Fruit fly (Drosophila melanogaster) whole organism, embryonic: ENCODE data around the gene CG18542.

Experiments used
- Ada2b ChIP-seq: fragments of 200-800 bp; sonication (Bioruptor generic); IDR thresholded peaks from 2 replicates; pipeline ENCODE4 v1.3.6; 2022; ENCODE audit warnings: missing biosample characterization, missing genetic modification characterization
- Aef1 ChIP-seq: fragments of 200-800 bp; sonication (Bioruptor generic); IDR thresholded peaks from 3 replicates; pipeline ENCODE4 v1.3.6; 2022; ENCODE audit warnings: missing biosample characterization, missing genetic modification characterization
- Atf-2 ChIP-seq: fragments of 200-800 bp; sonication (Bioruptor generic); optimal IDR thresholded peaks from 2 replicates; lab custom pipeline; 2016; ENCODE audit warnings: missing biosample characterization, missing genetic modification characterization
- Atf6 ChIP-seq: fragments of 200-800 bp; sonication (Bioruptor generic); IDR thresholded peaks from 2 replicates; pipeline ENCODE4 v1.3.6; 2022; ENCODE audit warnings: missing biosample characterization, missing genetic modification characterization
- CG10321 ChIP-seq: fragments of 200-800 bp; sonication (Bioruptor generic); IDR thresholded peaks from 2 replicates; pipeline ENCODE4 v1.3.6; 2022; ENCODE audit warnings: missing biosample characterization, missing genetic modification characterization
- CG11093 ChIP-seq: fragments of 200-800 bp; sonication (Bioruptor generic); IDR thresholded peaks from 3 replicates; pipeline ENCODE4 v1.3.6; 2022; ENCODE audit warnings: missing biosample characterization, missing genetic modification characterization
- CG11398 ChIP-seq: fragments of 200-800 bp; sonication (Bioruptor generic); optimal IDR thresholded peaks from 2 replicates; lab custom pipeline; 2016; ENCODE audit warnings: missing biosample characterization, missing genetic modification characterization
- CG11723 ChIP-seq: fragments of 200-800 bp; sonication (Bioruptor generic); optimal IDR thresholded peaks from 2 replicates; lab custom pipeline; 2017; ENCODE audit warnings: missing biosample characterization, mild to moderate bottlenecking, missing genetic modification characterization
- CG12219 ChIP-seq: fragments of 200-800 bp; sonication (Bioruptor generic); optimal IDR thresholded peaks from 3 replicates; lab custom pipeline; 2018; ENCODE audit warnings: missing biosample characterization, mild to moderate bottlenecking, missing genetic modification characterization
- CG12769 ChIP-seq: fragments of 200-800 bp; sonication (Bioruptor generic); optimal IDR thresholded peaks from 2 replicates; lab custom pipeline; 2019; ENCODE audit warnings: missing biosample characterization, mild to moderate bottlenecking, missing genetic modification characterization, moderate library complexity
- CG13296 ChIP-seq: fragments of 200-800 bp; sonication (Bioruptor generic); optimal IDR thresholded peaks from 3 replicates; lab custom pipeline; 2018; ENCODE audit warnings: missing biosample characterization, mild to moderate bottlenecking, missing genetic modification characterization
- CG14860 ChIP-seq: fragments of 200-800 bp; sonication (Bioruptor generic); IDR thresholded peaks from 3 replicates; pipeline ENCODE4 v1.3.6; 2022; ENCODE audit warnings: missing biosample characterization, missing genetic modification characterization; ENCODE audit not compliant: partially characterized antibody
- CG14965 ChIP-seq: fragments of 200-800 bp; sonication (Bioruptor generic); optimal IDR thresholded peaks from 2 replicates; lab custom pipeline; 2016; ENCODE audit warnings: missing biosample characterization, missing genetic modification characterization, borderline replicate concordance
- CG15601 ChIP-seq: fragments of 200-800 bp; sonication (Bioruptor generic); optimal IDR thresholded peaks from 3 replicates; lab custom pipeline; 2019; ENCODE audit warnings: missing biosample characterization, mild to moderate bottlenecking, missing genetic modification characterization, moderate library complexity
- CG1647 ChIP-seq: fragments of 200-800 bp; sonication (Bioruptor generic); optimal IDR thresholded peaks from 3 replicates; lab custom pipeline; 2016; ENCODE audit warnings: missing biosample characterization, missing genetic modification characterization
- CG2678 ChIP-seq: fragments of 200-800 bp; sonication (Bioruptor generic); optimal IDR thresholded peaks from 3 replicates; lab custom pipeline; 2019; ENCODE audit warnings: missing biosample characterization, mild to moderate bottlenecking, missing genetic modification characterization, moderate library complexity
- CG2712 ChIP-seq: fragments of 200-800 bp; optimal IDR thresholded peaks from 3 replicates; lab custom pipeline; 2019; ENCODE audit warnings: missing biosample characterization, mild to moderate bottlenecking, missing genetic modification characterization, moderate library complexity
- CG31224 ChIP-seq: fragments of 200-800 bp; sonication (Bioruptor generic); IDR thresholded peaks from 2 replicates; pipeline ENCODE4 v1.3.6; 2022; ENCODE audit warnings: missing biosample characterization, missing genetic modification characterization
- CG32772 ChIP-seq: fragments of 200-800 bp; sonication (Bioruptor generic); IDR thresholded peaks from 2 replicates; pipeline ENCODE4 v1.3.6; 2022; ENCODE audit warnings: missing biosample characterization, missing genetic modification characterization
- CG33557 ChIP-seq: fragments of 200-800 bp; sonication (Bioruptor generic); optimal IDR thresholded peaks from 2 replicates; lab custom pipeline; 2019; ENCODE audit warnings: missing biosample characterization, mild to moderate bottlenecking, missing genetic modification characterization, moderate library complexity
- CG43689 ChIP-seq: fragments of 200-800 bp; sonication (Bioruptor generic); IDR thresholded peaks from 2 replicates; pipeline ENCODE4 v1.3.6; 2022; ENCODE audit warnings: missing biosample characterization, missing genetic modification characterization
- CG4404 ChIP-seq: fragments of 200-800 bp; sonication (Bioruptor generic); IDR thresholded peaks from 2 replicates; pipeline ENCODE4 v1.3.6; 2022; ENCODE audit warnings: missing biosample characterization, missing genetic modification characterization
- CG4707 ChIP-seq: fragments of 200-800 bp; sonication (Bioruptor generic); optimal IDR thresholded peaks from 2 replicates; lab custom pipeline; 2018; ENCODE audit warnings: missing biosample characterization, mild to moderate bottlenecking, missing genetic modification characterization, moderate library complexity
- CG6765 ChIP-seq: fragments of 200-800 bp; sonication (Bioruptor generic); optimal IDR thresholded peaks from 3 replicates; lab custom pipeline; 2017; ENCODE audit warnings: missing biosample characterization, mild to moderate bottlenecking, missing genetic modification characterization
- CG9609 ChIP-seq: fragments of 200-800 bp; sonication (Bioruptor generic); optimal IDR thresholded peaks from 3 replicates; lab custom pipeline; 2016; ENCODE audit warnings: missing biosample characterization, missing genetic modification characterization
- CkIIα-i1 ChIP-seq: fragments of 200-800 bp; sonication (Bioruptor generic); IDR thresholded peaks from 2 replicates; pipeline ENCODE4 v1.3.6; 2022; ENCODE audit warnings: missing biosample characterization, missing genetic modification characterization
- CoRest ChIP-seq: fragments of 200-800 bp; sonication (Bioruptor generic); optimal IDR thresholded peaks from 3 replicates; lab custom pipeline; 2018; ENCODE audit warnings: missing biosample characterization, mild to moderate bottlenecking, missing genetic modification characterization, moderate library complexity
- Doc3 ChIP-seq: fragments of 200-800 bp; sonication (Bioruptor generic); IDR thresholded peaks from 3 replicates; pipeline ENCODE4 v1.3.6; 2022; ENCODE audit warnings: missing biosample characterization, missing genetic modification characterization; ENCODE audit not compliant: partially characterized antibody
- Ets65A ChIP-seq: fragments of 200-800 bp; sonication (Bioruptor generic); peaks from one replicate; lab custom pipeline; 2016; ENCODE audit warnings: missing biosample characterization, missing genetic modification characterization
- Gsc ChIP-seq: fragments of 200-800 bp; sonication (Bioruptor generic); IDR thresholded peaks from 2 replicates; pipeline ENCODE4 v1.3.6; 2022; ENCODE audit warnings: missing biosample characterization, missing genetic modification characterization
- Hr3 ChIP-seq: fragments of 200-800 bp; sonication (Bioruptor generic); optimal IDR thresholded peaks from 3 replicates; lab custom pipeline; 2016; ENCODE audit warnings: missing biosample characterization, missing genetic modification characterization
- Lim3 ChIP-seq: fragments of 200-800 bp; sonication (Bioruptor generic); IDR thresholded peaks from 2 replicates; pipeline ENCODE4 v1.3.6; 2022; ENCODE audit warnings: missing biosample characterization, missing genetic modification characterization
- NFAT ChIP-seq: fragments of 200-800 bp; sonication (Bioruptor generic); IDR thresholded peaks from 2 replicates; pipeline ENCODE4 v1.3.6; 2022; ENCODE audit warnings: missing biosample characterization, missing genetic modification characterization
- amos ChIP-seq: fragments of 200-800 bp; sonication (Bioruptor generic); IDR thresholded peaks from 2 replicates; pipeline ENCODE4 v1.3.6; 2022; ENCODE audit warnings: missing biosample characterization, missing genetic modification characterization; ENCODE audit not compliant: partially characterized antibody
- ato ChIP-seq: fragments of 200-800 bp; sonication (Bioruptor generic); IDR thresholded peaks from 2 replicates; pipeline ENCODE4 v1.3.6; 2022; ENCODE audit warnings: missing biosample characterization, missing genetic modification characterization; ENCODE audit not compliant: partially characterized antibody
- cato ChIP-seq: fragments of 200-800 bp; sonication (Bioruptor generic); optimal IDR thresholded peaks from 2 replicates; lab custom pipeline; 2016; ENCODE audit warnings: missing biosample characterization, missing genetic modification characterization, borderline replicate concordance
- dati ChIP-seq: fragments of 200-800 bp; sonication (Bioruptor generic); IDR thresholded peaks from 2 replicates; pipeline ENCODE4 v1.3.6; 2022; ENCODE audit warnings: missing biosample characterization, missing genetic modification characterization
- ems ChIP-seq: fragments of 200-800 bp; sonication (Bioruptor generic); optimal IDR thresholded peaks from 3 replicates; lab custom pipeline; 2016; ENCODE audit warnings: missing biosample characterization, missing genetic modification characterization
- jing ChIP-seq: fragments of 200-800 bp; sonication (Bioruptor generic); optimal IDR thresholded peaks from 2 replicates; lab custom pipeline; 2018; ENCODE audit warnings: missing biosample characterization, mild to moderate bottlenecking, missing genetic modification characterization
- kay ChIP-seq: fragments of 200-800 bp; sonication (Bioruptor generic); optimal IDR thresholded peaks from 2 replicates; lab custom pipeline; 2016; ENCODE audit warnings: missing biosample characterization, missing genetic modification characterization
- klu ChIP-seq: fragments of 200-800 bp; sonication (Bioruptor generic); IDR thresholded peaks from 2 replicates; pipeline ENCODE4 v1.3.6; 2022; ENCODE audit warnings: missing biosample characterization, missing genetic modification characterization
- lilli ChIP-seq: fragments of 200-800 bp; sonication (Bioruptor generic); optimal IDR thresholded peaks from 3 replicates; lab custom pipeline; 2016; ENCODE audit warnings: missing biosample characterization, missing genetic modification characterization
- maf-S ChIP-seq: fragments of 200-800 bp; sonication (Bioruptor generic); optimal IDR thresholded peaks from 2 replicates; lab custom pipeline; 2016; ENCODE audit warnings: missing biosample characterization, missing genetic modification characterization
- mirr ChIP-seq: fragments of 200-800 bp; sonication (Bioruptor generic); optimal IDR thresholded peaks from 3 replicates; lab custom pipeline; 2018; ENCODE audit warnings: missing biosample characterization, mild to moderate bottlenecking, missing genetic modification characterization
- rib ChIP-seq: fragments of 200-800 bp; sonication (Bioruptor generic); IDR thresholded peaks from 2 replicates; pipeline ENCODE4 v1.3.6; 2022; ENCODE audit warnings: missing biosample characterization, missing genetic modification characterization
- slbo ChIP-seq: fragments of 200-800 bp; sonication (Bioruptor generic); IDR thresholded peaks from 2 replicates; pipeline ENCODE4 v1.3.6; 2022; ENCODE audit warnings: missing biosample characterization, missing genetic modification characterization
- vnd ChIP-seq: fragments of 200-800 bp; sonication (Bioruptor generic); IDR thresholded peaks from 3 replicates; pipeline ENCODE4 v1.3.6; 2022; ENCODE audit warnings: missing biosample characterization, missing genetic modification characterization; ENCODE audit not compliant: partially characterized antibody
- wek ChIP-seq: fragments of 200-800 bp; sonication (Bioruptor generic); optimal IDR thresholded peaks from 3 replicates; lab custom pipeline; 2018; ENCODE audit warnings: missing biosample characterization, mild to moderate bottlenecking, missing genetic modification characterization, moderate library complexity
- zen ChIP-seq: fragments of 200-800 bp; sonication (Bioruptor generic); optimal IDR thresholded peaks from 3 replicates; lab custom pipeline; 2018; ENCODE audit warnings: missing biosample characterization, mild to moderate bottlenecking, missing genetic modification characterization, moderate library complexity
- zf30C ChIP-seq: fragments of 200-800 bp; sonication (Bioruptor generic); optimal IDR thresholded peaks from 3 replicates; lab custom pipeline; 2018; ENCODE audit warnings: missing biosample characterization, mild to moderate bottlenecking, missing genetic modification characterization

The CG18542 gene

dm6 chr3R:9725121-9725956 is 39.8 kb downstream of the CG18542 start, which contains the start of gene hyd (continued):
- TF ChIP-seq ems (no peak), zen (tag; lab: Kevin White, UChicago) (no peak), CG11723 (GFP tag; lab: Kevin White, UChicago) (no peak), maf-S (GFP tag; lab: Kevin White, UChicago) (no peak), Hr3 (GFP tag; lab: Kevin White, UChicago) (no peak), cato (GFP tag; lab: Kevin White, UChicago) (no peak), klu (GFP tag; lab: Robert Waterston, UW) (no peak), Doc3 (GFP tag; lab: Robert Waterston, UW) (peak; percentile 78; the same call in 2 of the 3 replicates), ato (peak; percentile 73), Lim3 (GFP tag; lab: Robert Waterston, UW) (no peak), CkIIα-i1 (GFP tag; lab: Robert Waterston, UW) (no peak), Aef1 (no peak), CG6765 (GFP tag; lab: Kevin White, UChicago) (no peak), CG13296 (GFP tag; lab: Kevin White, UChicago) (no peak), CG4404 (GFP tag; lab: Robert Waterston, UW) (no peak), CG14965 (GFP tag; lab: Kevin White, UChicago) (no peak), CG15601 (tag; lab: Kevin White, UChicago) (no peak), CG33557 (GFP tag; lab: Kevin White, UChicago) (no peak), Gsc (GFP tag; lab: Robert Waterston, UW) (no peak), lilli (GFP tag; lab: Kevin White, UChicago) (no peak), CG11398 (no peak), CG2678 (no peak), CG43689 (GFP tag; lab: Robert Waterston, UW) (no peak), Atf-2 (GFP tag; lab: Kevin White, UChicago) (no peak), CG12219 (no peak), CG2712 (no peak), CG9609 (GFP tag; lab: Kevin White, UChicago) (no peak), jing (GFP tag; lab: Kevin White, UChicago) (no peak), rib (GFP tag; lab: Robert Waterston, UW) (no peak), Ada2b (GFP tag; lab: Robert Waterston, UW) (no peak), zf30C (GFP tag; lab: Kevin White, UChicago) (no peak), CG10321 (GFP tag; lab: Robert Waterston, UW) (no peak), wek (GFP tag; lab: Kevin White, UChicago) (no peak), vnd (GFP tag; lab: Robert Waterston, UW) (peak; percentile 67; the same call in 2 of the 3 replicates), dati (no peak), CoRest (tag; lab: Kevin White, UChicago) (no peak), Atf6 (GFP tag; lab: Robert Waterston, UW) (no peak), CG31224 (GFP tag; lab: Robert Waterston, UW) (no peak), amos (peak; percentile 90), CG14860 (GFP tag; lab: Robert Waterston, UW) (peak; percentile 66; the same call in 2 of the 3 replicates), NFAT (no peak), CG32772 (GFP tag; lab: Robert Waterston, UW) (no peak), CG12769 (no peak), mirr (GFP tag; lab: Kevin White, UChicago) (no peak), Ets65A (no peak), CG4707 (GFP tag; lab: Kevin White, UChicago) (no peak), CG1647 (GFP tag; lab: Kevin White, UChicago) (no peak), CG11093 (GFP tag; lab: Robert Waterston, UW) (no peak), kay (GFP tag; lab: Kevin White, UChicago) (no peak), slbo (GFP tag; lab: Robert Waterston, UW) (no peak; the same call in 1 of the 2 replicates)
